Worm (Caenorhabditis elegans) whole organism, young adult: ENCODE measurements around the gene ZK792.5.

Experiments used
- B0019.2 ChIP-seq: fragments of 200-800 bp; sonication (Bioruptor generic); conservative IDR thresholded peaks from 2 replicates; pipeline ENCODE4 v1.3.6; 2022; ENCODE audit warnings: missing genetic modification reagents, missing genetic modification characterization, missing compliant biosample characterization
- B0035.1 ChIP-seq: sonication (generic microtip); optimal IDR thresholded peaks from 2 replicates; lab custom pipeline; 2016; ENCODE audit warnings: missing genetic modification characterization, mild to moderate bottlenecking, missing compliant biosample characterization, missing genotype, missing genetic modification reagents
- D2030.7 ChIP-seq: fragments of 200-800 bp; sonication (Bioruptor generic); IDR thresholded peaks from 2 replicates; pipeline ENCODE4 v1.3.6; 2022; ENCODE audit warnings: missing genetic modification reagents, missing genetic modification characterization, missing compliant biosample characterization
- F33H1.4 ChIP-seq: fragments of 200-800 bp; sonication (Bioruptor generic); IDR thresholded peaks from 2 replicates; pipeline ENCODE4 v1.3.6; 2022; ENCODE audit warnings: missing genetic modification reagents, missing genetic modification characterization, missing compliant biosample characterization
- F39B2.1 ChIP-seq: fragments of 200-800 bp; sonication (Bioruptor generic); IDR thresholded peaks from 2 replicates; pipeline ENCODE4 v1.3.6; 2022; ENCODE audit warnings: missing genetic modification reagents, missing genetic modification characterization, missing compliant biosample characterization
- F55B11.4 ChIP-seq: sonication (generic microtip); optimal IDR thresholded peaks from 2 replicates; lab custom pipeline; 2016; ENCODE audit warnings: missing compliant biosample characterization, missing genetic modification characterization, borderline replicate concordance; ENCODE audit not compliant: insufficient read depth
- F57A8.1 ChIP-seq: fragments of 200-800 bp; sonication (Bioruptor generic); optimal IDR thresholded peaks from 2 replicates; lab custom pipeline; 2018; ENCODE audit warnings: mild to moderate bottlenecking, missing genetic modification characterization, moderate library complexity, missing compliant biosample characterization
- K11D2.4 ChIP-seq: fragments of 200-800 bp; sonication (Bioruptor generic); IDR thresholded peaks from 2 replicates; pipeline ENCODE4 v1.3.6; 2022; ENCODE audit warnings: missing genetic modification reagents, missing genetic modification characterization, missing compliant biosample characterization
- T26A5.8 ChIP-seq: sonication (generic microtip); optimal IDR thresholded peaks from 2 replicates; lab custom pipeline; 2016; ENCODE audit warnings: missing genetic modification characterization, missing compliant biosample characterization
- Y53G8AR.9 ChIP-seq: fragments of 200-800 bp; sonication (Bioruptor generic); conservative IDR thresholded peaks from 2 replicates; pipeline ENCODE4 v1.3.6; 2022; ENCODE audit warnings: missing genetic modification reagents, missing genetic modification characterization, missing compliant biosample characterization
- Y56A3A.18 ChIP-seq: fragments of 200-800 bp; sonication (Bioruptor generic); IDR thresholded peaks from 2 replicates; pipeline ENCODE4 v1.3.6; 2022; ENCODE audit warnings: missing genetic modification reagents, missing genetic modification characterization, missing compliant biosample characterization
- Y79H2A.3 ChIP-seq: fragments of 200-800 bp; sonication (Bioruptor generic); conservative IDR thresholded peaks from 2 replicates; pipeline ENCODE4 v1.3.6; 2022; ENCODE audit warnings: missing genetic modification reagents, missing genetic modification characterization, missing compliant biosample characterization
- atf-7 ChIP-seq: sonication (generic microtip); optimal IDR thresholded peaks from 2 replicates; lab custom pipeline; 2017; ENCODE audit warnings: mild to moderate bottlenecking, missing genetic modification characterization, missing compliant biosample characterization
- athp-1 ChIP-seq: sonication (generic microtip); optimal IDR thresholded peaks from 2 replicates; lab custom pipeline; 2017; ENCODE audit warnings: mild to moderate bottlenecking, missing genetic modification characterization, missing compliant biosample characterization
- attf-3 ChIP-seq: fragments of 200-800 bp; sonication (Bioruptor generic); conservative IDR thresholded peaks from 2 replicates; pipeline ENCODE4 v1.3.6; 2022; ENCODE audit warnings: missing genetic modification reagents, missing genetic modification characterization, missing compliant biosample characterization
- dpff-1 ChIP-seq: sonication (generic microtip); optimal IDR thresholded peaks from 2 replicates; lab custom pipeline; 2017; ENCODE audit warnings: mild to moderate bottlenecking, missing genetic modification characterization, missing compliant biosample characterization
- efl-1 ChIP-seq: fragments of 150-350 bp; optimal IDR thresholded peaks from 2 replicates; lab custom pipeline; 2014; ENCODE audit warnings: missing biosample characterization, missing genetic modification reagents, missing genetic modification characterization
- egrh-3 ChIP-seq: fragments of 200-800 bp; sonication (Bioruptor generic); IDR thresholded peaks from 2 replicates; pipeline ENCODE4 v1.3.6; 2022; ENCODE audit warnings: missing genetic modification reagents, missing genetic modification characterization, missing compliant biosample characterization
- ets-4 ChIP-seq: fragments of 200-800 bp; sonication (Bioruptor generic); optimal IDR thresholded peaks from 2 replicates; lab custom pipeline; 2018; ENCODE audit warnings: mild to moderate bottlenecking, missing genetic modification characterization, missing compliant biosample characterization
- fkh-3 ChIP-seq: sonication (generic microtip); optimal IDR thresholded peaks from 2 replicates; lab custom pipeline; 2016; ENCODE audit warnings: mild to moderate bottlenecking, missing genetic modification characterization, missing compliant biosample characterization
- gei-17 ChIP-seq: fragments of 200-800 bp; sonication (Bioruptor generic); optimal IDR thresholded peaks from 2 replicates; lab custom pipeline; 2018; ENCODE audit warnings: mild to moderate bottlenecking, missing genetic modification characterization, missing compliant biosample characterization
- hlh-12 ChIP-seq: sonication (generic microtip); optimal IDR thresholded peaks from 2 replicates; lab custom pipeline; 2016; ENCODE audit warnings: missing genetic modification characterization, missing compliant biosample characterization
- hmg-20 ChIP-seq: fragments of 200-800 bp; sonication (Bioruptor generic); IDR thresholded peaks from 2 replicates; pipeline ENCODE4 v1.3.6; 2022; ENCODE audit warnings: missing genetic modification reagents, missing genetic modification characterization, missing compliant biosample characterization
- hrde-1 ChIP-seq: sonication (generic microtip); optimal IDR thresholded peaks from 2 replicates; lab custom pipeline; 2016; ENCODE audit warnings: missing genetic modification characterization, mild to moderate bottlenecking, missing compliant biosample characterization, moderate library complexity, missing genotype, missing genetic modification reagents, borderline replicate concordance
- let-526 ChIP-seq: fragments of 200-800 bp; sonication (Bioruptor generic); IDR thresholded peaks from 2 replicates; pipeline ENCODE4 v1.3.6; 2022; ENCODE audit warnings: missing genetic modification reagents, missing genetic modification characterization, missing compliant biosample characterization
- let-607 ChIP-seq, 2 experiments: fragments of 200-800 bp in 1 of 2; sonication (Bioruptor generic) in 1 of 2; sonication (generic microtip) in 1 of 2; optimal IDR thresholded peaks; 2 replicates each; lab custom pipeline; 2016 to 2018; ENCODE audit warnings: mild to moderate bottlenecking in 2 of 2, missing compliant biosample characterization in 2 of 2, missing genetic modification characterization in 2 of 2, moderate library complexity in 2 of 2, missing genotype in 1 of 2
- lin-26 ChIP-seq: fragments of 200-800 bp; sonication (Bioruptor generic); IDR thresholded peaks from 2 replicates; pipeline ENCODE4 v1.3.6; 2022; ENCODE audit warnings: missing genetic modification reagents, missing genetic modification characterization, missing compliant biosample characterization
- lin-54 ChIP-seq: fragments of 200-800 bp; sonication (Bioruptor generic); optimal IDR thresholded peaks from 2 replicates; lab custom pipeline; 2018; ENCODE audit warnings: mild to moderate bottlenecking, missing genetic modification characterization, missing compliant biosample characterization
- madf-10 ChIP-seq: sonication (generic microtip); optimal IDR thresholded peaks from 2 replicates; lab custom pipeline; 2016; ENCODE audit warnings: mild to moderate bottlenecking, missing genetic modification characterization, missing compliant biosample characterization
- madf-3 ChIP-seq: fragments of 200-800 bp; sonication (Bioruptor generic); IDR thresholded peaks from 2 replicates; pipeline ENCODE4 v1.3.6; 2022; ENCODE audit warnings: missing genetic modification reagents, missing genetic modification characterization, missing compliant biosample characterization
- madf-6 ChIP-seq: fragments of 200-800 bp; sonication (Bioruptor generic); IDR thresholded peaks from 2 replicates; pipeline ENCODE4 v1.3.6; 2022; ENCODE audit warnings: missing genetic modification reagents, missing genetic modification characterization, missing compliant biosample characterization
- mel-28 ChIP-seq: sonication (generic microtip); optimal IDR thresholded peaks from 2 replicates; lab custom pipeline; 2016; ENCODE audit warnings: borderline replicate concordance, mild to moderate bottlenecking, missing genetic modification characterization, missing compliant biosample characterization
- nfya-1 ChIP-seq: sonication (generic microtip); optimal IDR thresholded peaks from 2 replicates; lab custom pipeline; 2017; ENCODE audit warnings: antibody characterized with exemption, missing compliant biosample characterization, missing genetic modification characterization, borderline replicate concordance; ENCODE audit not compliant: insufficient read depth
- nfya-2 ChIP-seq: fragments of 200-800 bp; sonication (Bioruptor generic); IDR thresholded peaks from 2 replicates; pipeline ENCODE4 v1.3.6; 2022; ENCODE audit warnings: missing genetic modification reagents, missing genetic modification characterization, missing compliant biosample characterization
- nhr-120 ChIP-seq: fragments of 200-800 bp; sonication (Bioruptor generic); IDR thresholded peaks from 2 replicates; pipeline ENCODE4 v1.3.6; 2022; ENCODE audit warnings: missing genetic modification characterization, missing compliant biosample characterization
- nhr-80 ChIP-seq: sonication (generic microtip); optimal IDR thresholded peaks from 2 replicates; lab custom pipeline; 2016; ENCODE audit warnings: missing genetic modification characterization, missing compliant biosample characterization
- nhr-90 ChIP-seq: sonication (generic microtip); optimal IDR thresholded peaks from 2 replicates; lab custom pipeline; 2016; ENCODE audit warnings: missing genotype, mild to moderate bottlenecking, missing genetic modification characterization, missing compliant biosample characterization
- pbrm-1 ChIP-seq: fragments of 200-800 bp; sonication (Bioruptor generic); IDR thresholded peaks from 2 replicates; pipeline ENCODE4 v1.3.6; 2022; ENCODE audit warnings: missing genetic modification reagents, missing genetic modification characterization, missing compliant biosample characterization
- pha-4 ChIP-seq: fragments of 150-350 bp; sonication (generic microtip); optimal IDR thresholded peaks from 2 replicates; lab custom pipeline; 2014; ENCODE audit warnings: missing biosample characterization, missing genetic modification reagents, missing genetic modification characterization
- rec-8 ChIP-seq, 2 experiments: sonication (generic microtip); optimal IDR thresholded peaks; 2 replicates each; lab custom pipeline; 2016; ENCODE audit warnings: mild to moderate bottlenecking in 2 of 2, missing genetic modification characterization in 2 of 2, missing genetic modification reagents in 2 of 2, missing genotype in 2 of 2, missing biosample characterization in 1 of 2, missing compliant biosample characterization in 1 of 2, moderate library complexity in 1 of 2
- snpc-1.1 ChIP-seq: sonication (generic microtip); optimal IDR thresholded peaks from 2 replicates; lab custom pipeline; 2017; ENCODE audit warnings: missing genetic modification characterization, mild to moderate bottlenecking, missing compliant biosample characterization, antibody characterized with exemption, moderate library complexity, missing genotype, missing genetic modification reagents; ENCODE audit not compliant: insufficient read depth
- somi-1 ChIP-seq: fragments of 200-800 bp; sonication (Bioruptor generic); optimal IDR thresholded peaks from 2 replicates; lab custom pipeline; 2018; ENCODE audit warnings: mild to moderate bottlenecking, missing genetic modification characterization, missing compliant biosample characterization
- tbp1 ChIP-seq: fragments of 200-800 bp; sonication (Bioruptor generic); optimal IDR thresholded peaks from 2 replicates; lab custom pipeline; 2018; ENCODE audit warnings: mild to moderate bottlenecking, missing genetic modification characterization, missing compliant biosample characterization
- tbx-9 ChIP-seq: sonication (generic microtip); optimal IDR thresholded peaks from 2 replicates; lab custom pipeline; 2016; ENCODE audit warnings: borderline replicate concordance, missing genetic modification characterization, inconsistent platforms, missing compliant biosample characterization
- xnd-1 ChIP-seq: sonication (generic microtip); optimal IDR thresholded peaks from 2 replicates; lab custom pipeline; 2016; ENCODE audit warnings: missing genotype, missing genetic modification reagents, missing genetic modification characterization, missing compliant biosample characterization
- zfh-2 ChIP-seq: fragments of 200-800 bp; sonication (Bioruptor generic); conservative IDR thresholded peaks from 2 replicates; pipeline ENCODE4 v1.3.6; 2022; ENCODE audit warnings: missing genetic modification reagents, missing genetic modification characterization, missing compliant biosample characterization

ZK792.5 gene

DNA sequence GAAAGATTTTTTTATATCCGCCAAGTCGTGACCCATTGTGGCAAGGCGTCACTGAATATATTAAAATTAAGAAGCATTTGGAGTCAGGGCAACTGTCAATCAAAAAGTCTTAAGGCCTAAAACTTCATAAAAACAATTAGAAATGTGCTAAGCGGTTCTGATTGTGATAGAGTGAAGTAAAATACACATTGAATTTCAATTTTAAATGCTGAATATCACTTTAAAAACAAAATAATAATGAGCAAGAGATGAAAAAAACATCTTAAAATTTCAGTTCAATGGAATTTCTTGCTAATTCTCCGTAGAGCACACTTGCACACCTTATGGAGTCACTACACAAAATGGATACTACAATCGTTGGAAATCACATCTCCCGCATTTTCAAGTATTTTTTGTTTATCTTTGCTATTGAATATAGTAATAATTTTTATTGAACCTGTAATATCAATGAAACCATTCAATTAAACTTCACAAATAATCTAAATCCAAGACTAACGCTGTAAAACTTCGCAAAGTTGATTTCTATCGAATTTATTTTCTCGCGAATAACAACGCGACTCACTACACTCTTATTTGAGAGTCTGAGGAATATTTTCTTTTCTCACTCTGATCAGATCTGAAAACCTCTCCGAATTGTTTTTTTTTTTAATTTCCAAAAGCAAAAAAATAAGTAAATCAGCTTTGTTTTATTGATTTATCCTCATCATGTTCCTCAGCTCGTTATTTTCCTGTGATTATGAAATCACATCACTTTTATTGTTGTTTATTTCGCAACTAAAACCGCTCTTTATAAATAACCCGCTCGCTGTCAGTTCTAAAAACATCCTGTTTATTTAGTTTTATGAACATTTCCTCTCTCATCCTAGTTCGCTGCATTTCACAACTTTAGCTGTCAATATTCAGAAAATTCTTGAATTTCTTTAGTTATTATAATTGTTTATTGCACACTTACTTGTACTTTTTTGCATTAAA, 52.2 kb downstream of the ZK792.5 start, which contains the start of gene mars-1 (continued):
- TF ChIP-seq pbrm-1 (0 out of 2 replicates have a peak, but pooled peaks have one; percentile 24), let-526 (GFP tag; lab: Robert Waterston, UW) (no peak), nhr-90 (no peak), F55B11.4 (tag; lab: Kevin White, UChicago) (no peak), F33H1.4 (0 out of 2 replicates have a peak, but pooled peaks have one; percentile 17), D2030.7 (GFP tag; lab: Robert Waterston, UW) (0 out of 2 replicates have a peak, but pooled peaks have one; percentile 19), K11D2.4 (GFP tag; lab: Robert Waterston, UW) (0 out of 2 replicates have a peak, but pooled peaks have one; percentile 31), efl-1 (GFP tag; lab: Kevin White, UChicago) (peak; percentile 3), nhr-120 (GFP tag; lab: Robert Waterston, UW) (no peak), athp-1 (tag; lab: Kevin White, UChicago) (no peak), T26A5.8 (no peak), Y56A3A.18 (GFP tag; lab: Robert Waterston, UW) (no peak), attf-3 (no peak), pha-4 (tag; lab: Kevin White, UChicago) (no peak), zfh-2 (GFP tag; lab: Robert Waterston, UW) (no peak), nfya-2 (GFP tag; lab: Robert Waterston, UW) (no peak), fkh-3 (tag; lab: Kevin White, UChicago) (no peak), nhr-80 (tag; lab: Kevin White, UChicago) (peak; percentile 44), Y79H2A.3 (GFP tag; lab: Robert Waterston, UW) (no peak), lin-26 (GFP tag; lab: Robert Waterston, UW) (no peak), madf-6 (GFP tag; lab: Robert Waterston, UW) (no peak), madf-10 (peak; percentile 1), let-607 (tag; optimal IDR thresholded peaks at IDR 0.05; lab: Kevin White, UChicago) (peak in 1 of 2 experiments; percentile 28), rec-8 (tag; optimal IDR thresholded peaks at IDR 0.05; lab: Kevin White, UChicago) (no peak), F39B2.1 (no peak), somi-1 (no peak), hmg-20 (GFP tag; lab: Robert Waterston, UW) (no peak), B0035.1 (tag; lab: Kevin White, UChicago) (no peak), snpc-1.1 (tag; lab: Kevin White, UChicago) (no peak), B0019.2 (GFP tag; lab: Robert Waterston, UW) (no peak), tbx-9 (tag; lab: Kevin White, UChicago) (no peak), mel-28 (tag; lab: Kevin White, UChicago) (no peak), Y53G8AR.9 (GFP tag; lab: Robert Waterston, UW) (no peak), xnd-1 (tag; lab: Kevin White, UChicago) (no peak), hlh-12 (tag; lab: Kevin White, UChicago) (no peak), egrh-3 (GFP tag; lab: Robert Waterston, UW) (no peak), tbp1 (GFP tag; lab: Kevin White, UChicago) (peak; percentile 43), atf-7 (tag; lab: Kevin White, UChicago) (no peak), madf-3 (GFP tag; lab: Robert Waterston, UW) (no peak), ets-4 (GFP tag; lab: Kevin White, UChicago) (no peak), nfya-1 (tag; lab: Kevin White, UChicago) (no peak), F57A8.1 (GFP tag; lab: Kevin White, UChicago) (no peak), hrde-1 (tag; lab: Kevin White, UChicago) (no peak), dpff-1 (tag; lab: Kevin White, UChicago) (no peak), gei-17 (no peak), lin-54 (GFP tag; lab: Kevin White, UChicago) (peak; percentile 41)
